Worm (Caenorhabditis elegans) whole organism, late embryonic: ENCODE measurements around the gene dhs-12.

Experiments
- F13H6.1 ChIP-seq: sonication (generic microtip); optimal IDR thresholded peaks from 2 replicates; lab custom pipeline; 2016; ENCODE audit warnings: missing genetic modification characterization, missing compliant biosample characterization
- K09A11.1 ChIP-seq: sonication (generic microtip); optimal IDR thresholded peaks from 2 replicates; lab custom pipeline; 2017; ENCODE audit warnings: antibody characterized with exemption, mild to moderate bottlenecking, missing genetic modification characterization, missing compliant biosample characterization; ENCODE audit not compliant: insufficient read depth
- ama-1 ChIP-seq: fragments of 150-350 bp; optimal IDR thresholded peaks from 2 replicates; lab custom pipeline; 2014
- elt-2 ChIP-seq: sonication (generic microtip); optimal IDR thresholded peaks from 2 replicates; lab custom pipeline; 2016; ENCODE audit warnings: missing genetic modification reagents, missing genetic modification characterization, missing compliant biosample characterization
- fax-1 ChIP-seq: sonication (generic microtip); optimal IDR thresholded peaks from 2 replicates; lab custom pipeline; 2016; ENCODE audit warnings: missing genotype, missing genetic modification characterization, missing compliant biosample characterization
- hlh-6 ChIP-seq: sonication (generic microtip); optimal IDR thresholded peaks from 2 replicates; lab custom pipeline; 2016; ENCODE audit warnings: missing genotype, missing genetic modification characterization, missing compliant biosample characterization
- hlh-8 ChIP-seq: sonication (generic microtip); optimal IDR thresholded peaks from 2 replicates; lab custom pipeline; 2016; ENCODE audit warnings: missing genotype, missing genetic modification characterization, missing compliant biosample characterization
- npax-4 ChIP-seq: sonication (generic microtip); optimal IDR thresholded peaks from 2 replicates; lab custom pipeline; 2016; ENCODE audit warnings: missing genetic modification characterization, missing compliant biosample characterization
- odd-2 ChIP-seq: sonication (generic microtip); optimal IDR thresholded peaks from 2 replicates; lab custom pipeline; 2017; ENCODE audit warnings: antibody characterized with exemption, mild to moderate bottlenecking, missing genetic modification characterization, missing compliant biosample characterization
- pha-4 ChIP-seq: fragments of 150-350 bp; optimal IDR thresholded peaks from 2 replicates; lab custom pipeline; 2018; ENCODE audit warnings: missing biosample characterization, missing genetic modification reagents, missing genetic modification characterization
- pqm-1 ChIP-seq: sonication (generic microtip); optimal IDR thresholded peaks from 2 replicates; lab custom pipeline; 2016; ENCODE audit warnings: missing genetic modification characterization, missing compliant biosample characterization
- ref-2 ChIP-seq: sonication (generic microtip); optimal IDR thresholded peaks from 2 replicates; lab custom pipeline; 2016; ENCODE audit warnings: missing genetic modification characterization, missing compliant biosample characterization
- sox-2 ChIP-seq: fragments of 200-800 bp; sonication (Bioruptor generic); IDR thresholded peaks from 2 replicates; pipeline ENCODE4 v1.3.6; 2022; ENCODE audit warnings: missing genetic modification reagents, missing genetic modification characterization, missing compliant biosample characterization
- sox-4 ChIP-seq: sonication (generic microtip); optimal IDR thresholded peaks from 2 replicates; lab custom pipeline; 2017; ENCODE audit warnings: mild to moderate bottlenecking, missing genetic modification characterization, inconsistent platforms, missing compliant biosample characterization

DNA sequence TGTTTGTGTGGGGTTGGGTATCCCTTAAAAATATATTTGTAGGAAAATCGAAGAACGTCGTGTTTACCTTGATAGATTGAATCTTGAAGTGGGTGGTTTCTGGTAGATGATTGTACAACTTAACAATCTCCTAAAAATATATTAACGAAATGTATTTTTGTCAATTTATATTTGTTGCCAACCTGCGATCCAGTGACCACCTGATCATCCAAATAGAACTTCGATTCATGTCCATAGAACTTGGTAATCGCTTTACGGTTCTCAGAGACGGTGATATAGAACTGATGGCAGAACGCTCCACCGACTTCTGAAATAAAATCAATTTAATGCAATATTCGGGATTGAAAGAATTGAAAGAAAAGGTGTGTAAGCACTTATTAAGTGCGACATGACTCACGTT lies 13.8 kb upstream of the dhs-12 start:
- TF ChIP-seq ama-1, result no peak
- TF ChIP-seq odd-2 (tag; lab: Kevin White, UChicago), result no peak
- no peak for TF ChIP-seq elt-2 (tag; lab: Kevin White, UChicago)
- TF ChIP-seq hlh-8, result no peak
- no peak for TF ChIP-seq K09A11.1 (tag; lab: Kevin White, UChicago)
- no peak for TF ChIP-seq sox-4 (tag; lab: Kevin White, UChicago)
- TF ChIP-seq sox-2 (GFP tag; lab: Robert Waterston, UW), result no peak
- no peak for TF ChIP-seq ref-2 (tag; lab: Kevin White, UChicago)
- no peak for TF ChIP-seq F13H6.1 (tag; lab: Kevin White, UChicago)
- no peak for TF ChIP-seq hlh-6 (tag; lab: Kevin White, UChicago)
- no peak for TF ChIP-seq fax-1 (tag; lab: Kevin White, UChicago)
- no peak for TF ChIP-seq pha-4 (tag; lab: Kevin White, UChicago)
- no peak for TF ChIP-seq npax-4 (tag; lab: Kevin White, UChicago)
- TF ChIP-seq pqm-1, result no peak
